Worm (Caenorhabditis elegans) whole organism, L4 larva: Measurements from ENCODE around the gene C14E2.4.

ENCODE experiments used
- F37D6.2 ChIP-seq: sonication (generic microtip); optimal IDR thresholded peaks from 2 replicates; lab custom pipeline; 2016; ENCODE audit warnings: mild to moderate bottlenecking, missing genetic modification characterization, missing compliant biosample characterization
- F49E8.2 ChIP-seq: sonication (generic microtip); optimal IDR thresholded peaks from 2 replicates; lab custom pipeline; 2016; ENCODE audit warnings: missing compliant biosample characterization, mild to moderate bottlenecking, missing genetic modification characterization, borderline replicate concordance
- R02D3.7 ChIP-seq: fragments of 150-350 bp; sonication (generic microtip); optimal IDR thresholded peaks from 3 replicates; lab custom pipeline; 2014; ENCODE audit warnings: missing biosample characterization, missing genetic modification characterization
- Y75B8A.6 ChIP-seq: fragments of 200-800 bp; sonication (Bioruptor generic); IDR thresholded peaks from 2 replicates; pipeline ENCODE4 v1.3.6; 2022; ENCODE audit warnings: missing genetic modification reagents, missing genetic modification characterization, missing compliant biosample characterization
- aha-1 ChIP-seq: fragments of 150-350 bp; peaks from one replicate; lab custom pipeline; 2014; ENCODE audit warnings: missing biosample characterization, missing genetic modification characterization
- ama-1 ChIP-seq: fragments of 150-350 bp; optimal IDR thresholded peaks from 2 replicates; lab custom pipeline; 2014; ENCODE audit warnings: inconsistent platforms, mixed read lengths
- ceh-28 ChIP-seq: fragments of 150-350 bp; optimal IDR thresholded peaks from 2 replicates; lab custom pipeline; 2014; ENCODE audit warnings: missing biosample characterization, missing genetic modification reagents, missing genetic modification characterization
- ces-1 ChIP-seq: fragments of 150-350 bp; sonication (generic microtip); optimal IDR thresholded peaks from 4 replicates; lab custom pipeline; 2014; ENCODE audit warnings: missing biosample characterization, missing genetic modification reagents, missing genetic modification characterization
- daf-19 ChIP-seq: fragments of 200-800 bp; sonication (Bioruptor generic); conservative IDR thresholded peaks from 2 replicates; pipeline ENCODE4 v1.3.6; 2022; ENCODE audit warnings: missing genetic modification characterization, missing compliant biosample characterization
- dmd-6 ChIP-seq: fragments of 200-800 bp; sonication (Bioruptor generic); IDR thresholded peaks from 2 replicates; pipeline ENCODE4 v1.3.6; 2022; ENCODE audit warnings: missing genetic modification reagents, missing genetic modification characterization, missing compliant biosample characterization
- dpl-1 ChIP-seq: fragments of 150-350 bp; optimal IDR thresholded peaks from 2 replicates; lab custom pipeline; 2014; ENCODE audit warnings: missing biosample characterization, missing genetic modification reagents, missing genetic modification characterization
- duxl-1 ChIP-seq: sonication (generic microtip); optimal IDR thresholded peaks from 2 replicates; lab custom pipeline; 2016; ENCODE audit warnings: mild to moderate bottlenecking, missing genetic modification characterization, moderate library complexity, missing compliant biosample characterization; ENCODE audit not compliant: poor library complexity
- egl-43 ChIP-seq: fragments of 200-800 bp; sonication (Bioruptor generic); IDR thresholded peaks from 2 replicates; pipeline ENCODE4 v1.3.6; 2022; ENCODE audit warnings: missing genetic modification reagents, missing genetic modification characterization, missing compliant biosample characterization
- fos-1 ChIP-seq: fragments of 150-350 bp; optimal IDR thresholded peaks from 2 replicates; lab custom pipeline; 2014; ENCODE audit warnings: missing biosample characterization, missing genetic modification characterization
- gei-8 ChIP-seq: fragments of 200-800 bp; sonication (Bioruptor generic); optimal IDR thresholded peaks from 2 replicates; lab custom pipeline; 2018; ENCODE audit warnings: mild to moderate bottlenecking, missing genetic modification characterization, missing compliant biosample characterization
- hlh-11 ChIP-seq: fragments of 200-800 bp; sonication (Bioruptor generic); optimal IDR thresholded peaks from 2 replicates; lab custom pipeline; 2018; ENCODE audit warnings: mild to moderate bottlenecking, missing genetic modification characterization, missing compliant biosample characterization
- lin-38 ChIP-seq: fragments of 200-800 bp; sonication (Bioruptor generic); IDR thresholded peaks from 2 replicates; pipeline ENCODE4 v1.3.6; 2022; ENCODE audit warnings: missing genetic modification reagents, missing genetic modification characterization, missing compliant biosample characterization
- madf-9 ChIP-seq: fragments of 200-800 bp; sonication (Bioruptor generic); conservative IDR thresholded peaks from 2 replicates; pipeline ENCODE4 v1.3.6; 2022; ENCODE audit warnings: missing genetic modification reagents, missing genetic modification characterization, missing compliant biosample characterization
- mdl-1 ChIP-seq, 2 experiments: fragments of 150-350 bp in 1 of 2; sonication (generic microtip) in 1 of 2; optimal IDR thresholded peaks; 2 replicates each; lab custom pipeline; 2014 to 2017; ENCODE audit warnings: missing biosample characterization in 2 of 2, missing genetic modification characterization in 2 of 2
- mes-2 ChIP-seq: sonication (generic microtip); optimal IDR thresholded peaks from 2 replicates; lab custom pipeline; 2016; ENCODE audit warnings: missing genotype, mild to moderate bottlenecking, missing genetic modification characterization, missing compliant biosample characterization; ENCODE audit not compliant: poor library complexity, severe bottlenecking
- mxl-3 ChIP-seq: fragments of 200-800 bp; sonication (Bioruptor generic); optimal IDR thresholded peaks from 2 replicates; lab custom pipeline; 2018; ENCODE audit warnings: mild to moderate bottlenecking, missing genetic modification characterization, missing compliant biosample characterization
- nhr-25 ChIP-seq: sonication (generic microtip); optimal IDR thresholded peaks from 2 replicates; lab custom pipeline; 2017; ENCODE audit warnings: missing genetic modification characterization, mild to moderate bottlenecking, missing compliant biosample characterization, antibody characterized with exemption, moderate library complexity, borderline replicate concordance; ENCODE audit not compliant: insufficient read depth
- nhr-41 ChIP-seq: fragments of 200-800 bp; sonication (Bioruptor generic); IDR thresholded peaks from 2 replicates; pipeline ENCODE4 v1.3.6; 2022; ENCODE audit warnings: missing genetic modification reagents, missing genetic modification characterization, missing compliant biosample characterization
- nhr-42 ChIP-seq: fragments of 200-800 bp; sonication (Bioruptor generic); IDR thresholded peaks from 2 replicates; pipeline ENCODE4 v1.3.6; 2022; ENCODE audit warnings: missing genetic modification characterization, missing compliant biosample characterization
- nhr-48 ChIP-seq: sonication (generic microtip); optimal IDR thresholded peaks from 2 replicates; lab custom pipeline; 2016; ENCODE audit warnings: mild to moderate bottlenecking, missing genetic modification characterization, missing compliant biosample characterization
- nhr-6 ChIP-seq: fragments of 150-350 bp; optimal IDR thresholded peaks from 2 replicates; lab custom pipeline; 2014; ENCODE audit warnings: missing biosample characterization, missing genetic modification characterization
- pha-4 ChIP-seq, 2 experiments: fragments of 150-350 bp in 1 of 2; fragments of 200-800 bp in 1 of 2; sonication (Bioruptor generic) in 1 of 2; IDR thresholded peaks in 1 of 2; optimal IDR thresholded peaks in 1 of 2; 2 replicates each; pipeline versions ENCODE4 v1.3.6 to Lab custom; 2014 to 2022; ENCODE audit warnings: missing genetic modification characterization in 2 of 2, missing genetic modification reagents in 2 of 2, missing biosample characterization in 1 of 2, missing compliant biosample characterization in 1 of 2
- php-3 ChIP-seq: fragments of 200-800 bp; sonication (Bioruptor generic); IDR thresholded peaks from 2 replicates; pipeline ENCODE4 v1.3.6; 2022; ENCODE audit warnings: missing genetic modification reagents, missing genetic modification characterization, missing compliant biosample characterization
- rbr-2 ChIP-seq: sonication (generic microtip); optimal IDR thresholded peaks from 2 replicates; lab custom pipeline; 2016; ENCODE audit warnings: missing genotype, missing genetic modification characterization, missing compliant biosample characterization
- saeg-2 ChIP-seq: fragments of 200-800 bp; sonication (Bioruptor generic); IDR thresholded peaks from 2 replicates; pipeline ENCODE4 v1.3.6; 2022; ENCODE audit warnings: missing genetic modification reagents, missing genetic modification characterization, missing compliant biosample characterization
- sdz-12 ChIP-seq: fragments of 200-800 bp; sonication (Bioruptor generic); optimal IDR thresholded peaks from 2 replicates; lab custom pipeline; 2018; ENCODE audit warnings: mild to moderate bottlenecking, missing genetic modification characterization, missing compliant biosample characterization
- set-16 ChIP-seq: fragments of 200-800 bp; sonication (Bioruptor generic); IDR thresholded peaks from 2 replicates; pipeline ENCODE4 v1.3.6; 2022; ENCODE audit warnings: missing genetic modification reagents, missing genetic modification characterization, missing compliant biosample characterization
- snpc-1.2 ChIP-seq: fragments of 200-800 bp; sonication (Bioruptor generic); IDR thresholded peaks from 2 replicates; pipeline ENCODE4 v1.3.6; 2022; ENCODE audit warnings: missing genetic modification reagents, missing genetic modification characterization, missing compliant biosample characterization
- spr-1 ChIP-seq: sonication (generic microtip); optimal IDR thresholded peaks from 2 replicates; lab custom pipeline; 2016; ENCODE audit warnings: mild to moderate bottlenecking, missing genetic modification characterization, missing compliant biosample characterization
- spr-3 ChIP-seq: fragments of 200-800 bp; sonication (Bioruptor generic); optimal IDR thresholded peaks from 2 replicates; lab custom pipeline; 2018; ENCODE audit warnings: mild to moderate bottlenecking, missing genetic modification characterization, missing compliant biosample characterization
- unc-39 ChIP-seq: sonication (generic microtip); optimal IDR thresholded peaks from 2 replicates; lab custom pipeline; 2017; ENCODE audit warnings: missing biosample characterization, missing genetic modification characterization
- unc-62 ChIP-seq, 3 experiments: fragments of 150-350 bp in 1 of 3; sonication (generic microtip); optimal IDR thresholded peaks in 2 of 3; peaks in 1 of 3; 1 replicate in 1 of 3; 2 replicates in 2 of 3; lab custom pipeline; 2014 to 2017; ENCODE audit warnings: missing biosample characterization in 3 of 3, missing genetic modification characterization in 3 of 3, missing genetic modification reagents in 3 of 3, missing genotype in 1 of 3
- zag-1 ChIP-seq: fragments of 150-350 bp; optimal IDR thresholded peaks from 2 replicates; lab custom pipeline; 2014; ENCODE audit warnings: missing biosample characterization, missing genetic modification characterization
- zip-11 ChIP-seq: fragments of 200-800 bp; sonication (Bioruptor generic); IDR thresholded peaks from 2 replicates; pipeline ENCODE4 v1.3.6; 2022; ENCODE audit warnings: missing genetic modification characterization, missing compliant biosample characterization

The C14E2.4 gene

ce11 chrX:1852636-1853035, 31.5 kb upstream of the C14E2.4 start, which contains the start of gene ceh-21:
Gene ceh-21 (minus strand): TSS chrX:1852736.
- TF ChIP-seq pha-4 (GFP tag; IDR thresholded peaks at IDR 0.05; lab: Robert Waterston, UW) (no peak), pha-4 (tag; optimal IDR thresholded peaks at IDR 0.05; lab: Kevin White, UChicago) (no peak), snpc-1.2 (no peak)

ce11 chrX:1850525-1850924, 29.4 kb upstream of the C14E2.4 start:
- TF ChIP-seq R02D3.7 (no peak), ces-1 (GFP tag; lab: Kevin White, UChicago) (no peak), egl-43 (0 out of 2 replicates have a peak, but pooled peaks have one; percentile 5), set-16 (GFP tag; lab: Robert Waterston, UW) (peak; percentile 63), aha-1 (tag; lab: Kevin White, UChicago) (peak; percentile 38), nhr-41 (GFP tag; lab: Robert Waterston, UW) (0 out of 2 replicates have a peak, but pooled peaks have one; percentile 8)

- no peak for TF ChIP-seq mdl-1 (tag; optimal IDR thresholded peaks at IDR 0.05; lab: Kevin White, UChicago)
- TF ChIP-seq Y75B8A.6, result no peak
- TF ChIP-seq nhr-42 (GFP tag; lab: Robert Waterston, UW), result no peak
- no peak for TF ChIP-seq ama-1
- TF ChIP-seq rbr-2 (tag; lab: Kevin White, UChicago), result no peak
- no peak for TF ChIP-seq F49E8.2 (tag; lab: Kevin White, UChicago)
- TF ChIP-seq nhr-6 (tag; lab: Kevin White, UChicago), result no peak
- TF ChIP-seq saeg-2 (GFP tag; lab: Robert Waterston, UW), result no peak
- TF ChIP-seq dmd-6 (GFP tag; lab: Robert Waterston, UW), result no peak
- no peak for TF ChIP-seq fos-1 (tag; lab: Kevin White, UChicago)
- TF ChIP-seq spr-1 (tag; lab: Kevin White, UChicago), result no peak
- no peak for TF ChIP-seq mxl-3 (GFP tag; lab: Kevin White, UChicago)
- TF ChIP-seq daf-19 (GFP tag; lab: Robert Waterston, UW), result no peak
Observed at ce11 chrX:1848575-1848974, 27.4 kb upstream of the C14E2.4 start, which contains the start of gene ceh-41. Gene ceh-41 (minus strand): TSS chrX:1848675.

- TF ChIP-seq unc-62 (GFP tag; optimal IDR thresholded peaks at IDR 0.05 in 1 of 2; lab: Kevin White, UChicago) (peak in 1 of 2 experiments; percentile 98), unc-62 (tag; optimal IDR thresholded peaks at IDR 0.05; lab: Kevin White, UChicago) (no peak), spr-3 (GFP tag; lab: Kevin White, UChicago) (no peak)
Observed at ce11 chrX:1847685-1848084, 26.6 kb upstream of the C14E2.4 start.

ce11 chrX:1845493-1845892, 24.4 kb upstream of the C14E2.4 start, which contains the start of gene T26C11.4:
Gene T26C11.4 (minus strand): TSS chrX:1845546.
- TF ChIP-seq dpl-1, result peak; percentile 69
- TF ChIP-seq mes-2, result peak; percentile 59
- TF ChIP-seq hlh-11 (tag; lab: Kevin White, UChicago), result peak; percentile 11
- TF ChIP-seq unc-62 (GFP tag; optimal IDR thresholded peaks at IDR 0.05 in 1 of 2; lab: Kevin White, UChicago), result no peak
- TF ChIP-seq unc-62 (tag; optimal IDR thresholded peaks at IDR 0.05; lab: Kevin White, UChicago), result no peak
- TF ChIP-seq duxl-1 (tag; lab: Kevin White, UChicago), result peak; percentile 55

- no peak for TF ChIP-seq zag-1 (tag; lab: Kevin White, UChicago)
- TF ChIP-seq set-16 (GFP tag; lab: Robert Waterston, UW), result peak; percentile 66
- no peak for TF ChIP-seq ceh-28 (tag; lab: Kevin White, UChicago)
- TF ChIP-seq sdz-12 (GFP tag; lab: Kevin White, UChicago), result peak; percentile 76
- peak; percentile 23 for TF ChIP-seq F49E8.2 (tag; lab: Kevin White, UChicago)
- TF ChIP-seq zip-11 (GFP tag; lab: Robert Waterston, UW), result 0 out of 2 replicates have a peak, but pooled peaks have one; percentile 37
- no peak for TF ChIP-seq nhr-25 (tag; lab: Kevin White, UChicago)
- TF ChIP-seq F37D6.2 (tag; lab: Kevin White, UChicago), result peak; percentile 23
- peak; percentile 62 for TF ChIP-seq madf-9 (GFP tag; lab: Robert Waterston, UW)
- no peak for TF ChIP-seq php-3
- TF ChIP-seq Y75B8A.6, result peak; percentile 75
- TF ChIP-seq nhr-48 (tag; lab: Kevin White, UChicago), result peak; percentile 2
- TF ChIP-seq pha-4 (GFP tag; IDR thresholded peaks at IDR 0.05; lab: Robert Waterston, UW), result peak; percentile 85
- no peak for TF ChIP-seq pha-4 (tag; optimal IDR thresholded peaks at IDR 0.05; lab: Kevin White, UChicago)
- no peak for TF ChIP-seq unc-39
- TF ChIP-seq rbr-2 (tag; lab: Kevin White, UChicago), result peak; percentile 52
- peak; percentile 43 for TF ChIP-seq gei-8
- peak; percentile 74 for TF ChIP-seq lin-38 (GFP tag; lab: Robert Waterston, UW)
Observed at ce11 chrX:1837703-1838102, 16.6 kb upstream of the C14E2.4 start.
